Fruit fly (Drosophila melanogaster): Measurements from ENCODE around the gene GstD11.

GstD11 gene

DNA sequence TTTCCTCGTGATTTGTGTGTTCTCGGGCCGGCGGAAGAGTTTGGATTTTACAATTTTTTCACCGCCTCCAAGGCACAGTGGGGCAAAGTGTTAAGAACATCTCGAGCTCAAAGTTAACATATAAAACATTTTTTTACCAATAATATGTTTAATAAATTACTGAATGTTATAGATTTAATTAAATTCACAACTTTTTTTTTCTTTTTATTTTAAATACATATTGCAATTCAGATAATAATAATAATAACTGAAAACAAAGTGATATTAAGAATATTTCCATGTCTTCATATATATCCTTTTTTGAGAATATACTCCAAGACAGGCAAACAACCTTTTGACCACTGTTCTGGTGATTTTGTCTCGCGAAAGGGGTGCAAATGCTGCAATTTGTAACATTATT is 37.1 kb upstream of the GstD11 start:
- TF ChIP-seq foxo (GFP tag; optimal IDR thresholded peaks at IDR 0.05) (peak in 1 of 2 experiments; percentile 27), sage (GFP tag; optimal IDR thresholded peaks at IDR 0.05) (no peak), sv (GFP tag; optimal IDR thresholded peaks at IDR 0.05) (no peak), dmrt93B (GFP tag; optimal IDR thresholded peaks at IDR 0.05) (no peak)

DNA sequence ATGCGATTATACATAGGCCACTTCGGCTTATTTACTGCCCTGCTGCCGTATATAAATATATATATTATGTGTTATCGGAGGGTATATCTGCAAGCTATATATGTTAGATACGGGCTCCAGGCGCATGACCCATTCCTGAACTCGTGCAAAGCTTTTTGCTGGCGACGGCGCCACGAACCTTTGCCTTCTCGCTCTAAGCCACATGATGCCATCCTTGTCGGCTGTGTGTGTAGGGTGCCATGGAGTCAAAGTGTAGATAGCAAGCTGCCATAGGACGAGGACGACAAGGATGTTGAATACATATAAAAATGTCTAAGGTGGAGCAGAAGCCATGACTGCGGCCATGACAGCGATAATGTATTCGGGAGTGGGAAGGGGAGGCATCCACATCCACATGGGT is 35.5 kb upstream of the GstD11 start:
- TF ChIP-seq Dfd (GFP tag; optimal IDR thresholded peaks at IDR 0.05) (no peak), usp (GFP tag; optimal IDR thresholded peaks at IDR 0.05) (no peak), CG9705 (GFP tag; optimal IDR thresholded peaks at IDR 0.05) (no peak), tai (GFP tag; optimal IDR thresholded peaks at IDR 0.05) (no peak)

DNA sequence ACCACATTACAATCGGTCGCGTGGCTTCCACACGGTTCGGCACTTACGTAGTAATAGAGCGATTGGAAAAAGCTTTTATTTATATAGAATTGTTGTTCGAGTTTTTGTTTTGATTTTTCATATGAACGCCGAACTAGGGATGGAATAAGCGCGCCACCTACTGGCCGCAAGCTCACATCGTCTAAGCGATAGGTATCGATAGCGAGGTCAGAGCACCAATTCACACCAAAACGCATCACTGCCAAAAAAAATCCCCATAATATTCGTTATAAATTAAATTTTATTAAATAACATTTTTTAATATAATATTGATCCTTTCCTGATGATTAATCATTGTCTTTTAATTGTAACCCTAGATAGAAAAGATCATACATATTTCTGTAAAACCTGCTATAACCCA is 32.6 kb upstream of the GstD11 start, which contains the start of gene CG10038:
TSS of gene CG10038 (minus strand) at position 148 of the 400 bp plus-strand sequence.
- TF ChIP-seq pan (optimal IDR thresholded peaks at IDR 0.05): no peak
- no peak for TF ChIP-seq woc (GFP tag; optimal IDR thresholded peaks at IDR 0.05)
- TF ChIP-seq ey (GFP tag; optimal IDR thresholded peaks at IDR 0.05): no peak
- no peak for TF ChIP-seq Jra (GFP tag; optimal IDR thresholded peaks at IDR 0.05)
- no peak for TF ChIP-seq Abd-B (GFP tag; optimal IDR thresholded peaks at IDR 0.05)
- TF ChIP-seq dmrt93B (GFP tag; optimal IDR thresholded peaks at IDR 0.05): no peak
- TF ChIP-seq lola (GFP tag; optimal IDR thresholded peaks at IDR 0.05): no peak
- TF ChIP-seq fru (GFP tag; optimal IDR thresholded peaks at IDR 0.05): no peak
- no peak for TF ChIP-seq CG9705 (GFP tag; optimal IDR thresholded peaks at IDR 0.05)
- no peak for TF ChIP-seq dsf (GFP tag; optimal IDR thresholded peaks at IDR 0.05; ENCODE audit: borderline replicate concordance)
- TF ChIP-seq Hr78 (GFP tag; optimal IDR thresholded peaks at IDR 0.05): no peak
- peak; percentile 64 for TF ChIP-seq Hr83 (GFP tag; optimal IDR thresholded peaks at IDR 0.05; ENCODE audit: poor library complexity, severe bottlenecking)
- no peak for TF ChIP-seq Myc (optimal IDR thresholded peaks at IDR 0.05)
- no peak for TF ChIP-seq Rel (GFP tag; optimal IDR thresholded peaks at IDR 0.05)
- TF ChIP-seq Rel (tag; optimal IDR thresholded peaks at IDR 0.05): peak; percentile 99
- TF ChIP-seq jim (GFP tag; optimal IDR thresholded peaks at IDR 0.05): no peak
- TF ChIP-seq Dfd (GFP tag; optimal IDR thresholded peaks at IDR 0.05): no peak
- no peak for TF ChIP-seq dl (GFP tag; optimal IDR thresholded peaks at IDR 0.05; ENCODE audit: insufficient read depth in 1 of 2, partially characterized antibody in 2 of 2)
- TF ChIP-seq Dif (GFP tag; optimal IDR thresholded peaks at IDR 0.05; ENCODE audit: partially characterized antibody): no peak
- TF ChIP-seq h (GFP tag; optimal IDR thresholded peaks at IDR 0.05): peak; percentile 43
- no peak for TF ChIP-seq usp (GFP tag; optimal IDR thresholded peaks at IDR 0.05)
- TF ChIP-seq brk (GFP tag; optimal IDR thresholded peaks at IDR 0.05): no peak
- no peak for TF ChIP-seq sv (GFP tag; optimal IDR thresholded peaks at IDR 0.05)
- no peak for TF ChIP-seq N (GFP tag; optimal IDR thresholded peaks at IDR 0.05)
- TF ChIP-seq rgr (GFP tag; optimal IDR thresholded peaks at IDR 0.05): peak; percentile 42
- peak; percentile 6 for TF ChIP-seq GATAd (GFP tag; optimal IDR thresholded peaks at IDR 0.05)
- TF ChIP-seq psq (GFP tag; optimal IDR thresholded peaks at IDR 0.05): no peak
- no peak for TF ChIP-seq CrebA (GFP tag; optimal IDR thresholded peaks at IDR 0.05; ENCODE audit: borderline replicate concordance)
- no peak for TF ChIP-seq OdsH (GFP tag; optimal IDR thresholded peaks at IDR 0.05)
- no peak for TF ChIP-seq Sp1 (GFP tag; optimal IDR thresholded peaks at IDR 0.05)
- peak in 1 of 2 experiments; percentile 54 for TF ChIP-seq foxo (GFP tag; optimal IDR thresholded peaks at IDR 0.05)
- no peak for TF ChIP-seq CG32264 (GFP tag; optimal IDR thresholded peaks at IDR 0.05)
- no peak for TF ChIP-seq br (GFP tag; optimal IDR thresholded peaks at IDR 0.05)
- peak; percentile 25 for TF ChIP-seq HLH106 (tag; optimal IDR thresholded peaks at IDR 0.05)
- TF ChIP-seq Vsx2 (GFP tag; optimal IDR thresholded peaks at IDR 0.05; ENCODE audit: partially characterized antibody): no peak
- TF ChIP-seq tai (GFP tag; optimal IDR thresholded peaks at IDR 0.05): no peak
- peak; percentile 40 for TF ChIP-seq sage (GFP tag; optimal IDR thresholded peaks at IDR 0.05)
- no peak for TF ChIP-seq Hnf4 (GFP tag; optimal IDR thresholded peaks at IDR 0.05)
- TF ChIP-seq Mio (GFP tag; optimal IDR thresholded peaks at IDR 0.05): no peak

Measured in whole organism, wandering third instar larva.